Fruit fly (Drosophila melanogaster) whole organism, embryonic: ENCODE data around the gene CG16826.

Experiments used
- Antp ChIP-seq: fragments of 200-800 bp; sonication (Bioruptor generic); optimal IDR thresholded peaks from 3 replicates; lab custom pipeline; 2016; ENCODE audit warnings: missing biosample characterization, missing genetic modification characterization
- Blimp-1 ChIP-seq: fragments of 200-800 bp; sonication (Bioruptor generic); optimal IDR thresholded peaks from 3 replicates; lab custom pipeline; 2018; ENCODE audit warnings: missing biosample characterization, missing genetic modification characterization, mild to moderate bottlenecking, moderate library complexity, missing genetic modification reagents
- CG10321 ChIP-seq: fragments of 200-800 bp; sonication (Bioruptor generic); IDR thresholded peaks from 2 replicates; pipeline ENCODE4 v1.3.6; 2022; ENCODE audit warnings: missing biosample characterization, missing genetic modification characterization
- CG10979 ChIP-seq: fragments of 200-800 bp; sonication (Bioruptor generic); optimal IDR thresholded peaks from 2 replicates; lab custom pipeline; 2018; ENCODE audit warnings: missing biosample characterization, mild to moderate bottlenecking, missing genetic modification characterization, moderate library complexity
- CG11247 ChIP-seq: fragments of 200-800 bp; sonication (Bioruptor generic); IDR thresholded peaks from 2 replicates; pipeline ENCODE4 v1.3.6; 2022; ENCODE audit warnings: missing biosample characterization, missing genetic modification characterization
- CG12236 ChIP-seq: fragments of 200-800 bp; sonication (Bioruptor generic); optimal IDR thresholded peaks from 2 replicates; lab custom pipeline; 2016; ENCODE audit warnings: missing biosample characterization, missing genetic modification characterization
- CG14710 ChIP-seq: fragments of 200-800 bp; sonication (Bioruptor generic); optimal IDR thresholded peaks from 3 replicates; lab custom pipeline; 2019; ENCODE audit warnings: missing biosample characterization, mild to moderate bottlenecking, missing genetic modification characterization, moderate library complexity
- CG15011 ChIP-seq: fragments of 200-800 bp; sonication (Bioruptor generic); optimal IDR thresholded peaks from 3 replicates; lab custom pipeline; 2018; ENCODE audit warnings: missing biosample characterization, mild to moderate bottlenecking, missing genetic modification characterization
- CG16779 ChIP-seq: fragments of 200-800 bp; sonication (Bioruptor generic); IDR thresholded peaks from 2 replicates; pipeline ENCODE4 v1.3.6; 2022; ENCODE audit warnings: missing biosample characterization, missing genetic modification characterization
- CG1832 ChIP-seq: fragments of 200-800 bp; sonication (Bioruptor generic); optimal IDR thresholded peaks from 2 replicates; lab custom pipeline; 2017; ENCODE audit warnings: missing biosample characterization, mild to moderate bottlenecking, missing genetic modification characterization, inconsistent platforms
- CG2116 ChIP-seq: fragments of 200-800 bp; sonication (Bioruptor generic); optimal IDR thresholded peaks from 3 replicates; lab custom pipeline; 2018; ENCODE audit warnings: missing biosample characterization, mild to moderate bottlenecking, missing genetic modification characterization
- CG3065 ChIP-seq: fragments of 200-800 bp; sonication (Bioruptor generic); optimal IDR thresholded peaks from 2 replicates; lab custom pipeline; 2016; ENCODE audit warnings: missing biosample characterization, missing genetic modification characterization
- CG3995 ChIP-seq: fragments of 200-800 bp; sonication (Bioruptor generic); optimal IDR thresholded peaks from 3 replicates; lab custom pipeline; 2016; ENCODE audit warnings: missing biosample characterization, missing genetic modification characterization
- CG4404 ChIP-seq: fragments of 200-800 bp; sonication (Bioruptor generic); IDR thresholded peaks from 2 replicates; pipeline ENCODE4 v1.3.6; 2022; ENCODE audit warnings: missing biosample characterization, missing genetic modification characterization
- CG6854 ChIP-seq: fragments of 200-800 bp; sonication (Bioruptor generic); optimal IDR thresholded peaks from 3 replicates; lab custom pipeline; 2017; ENCODE audit warnings: missing biosample characterization, mild to moderate bottlenecking, missing genetic modification characterization
- CG7987 ChIP-seq: fragments of 200-800 bp; sonication (Bioruptor generic); optimal IDR thresholded peaks from 2 replicates; lab custom pipeline; 2018; ENCODE audit warnings: missing biosample characterization, mild to moderate bottlenecking, missing genetic modification characterization, moderate library complexity
- CG8944 ChIP-seq: fragments of 200-800 bp; sonication (Bioruptor generic); optimal IDR thresholded peaks from 3 replicates; lab custom pipeline; 2016; ENCODE audit warnings: missing biosample characterization, missing genetic modification characterization
- CG9437 ChIP-seq: fragments of 200-800 bp; sonication (Bioruptor generic); optimal IDR thresholded peaks from 2 replicates; lab custom pipeline; 2018; ENCODE audit warnings: missing biosample characterization, mild to moderate bottlenecking, missing genetic modification characterization
- CG9817 ChIP-seq: fragments of 200-800 bp; sonication (Bioruptor generic); optimal IDR thresholded peaks from 2 replicates; lab custom pipeline; 2018; ENCODE audit warnings: missing biosample characterization, mild to moderate bottlenecking, missing genetic modification characterization, moderate library complexity
- Dek ChIP-seq: fragments of 200-800 bp; sonication (Bioruptor generic); optimal IDR thresholded peaks from 3 replicates; lab custom pipeline; 2019; ENCODE audit warnings: missing biosample characterization, mild to moderate bottlenecking, missing genetic modification characterization, moderate library complexity
- Dfd ChIP-seq, 2 experiments: fragments of >200 bp; optimal IDR thresholded peaks; 2 replicates each; lab custom pipeline; 2017; ENCODE audit warnings: missing biosample characterization in 2 of 2, missing genetic modification characterization in 2 of 2
- Drgx ChIP-seq: fragments of 200-800 bp; sonication (Bioruptor generic); IDR thresholded peaks from 2 replicates; pipeline ENCODE4 v1.3.6; 2022; ENCODE audit warnings: missing biosample characterization, missing genetic modification characterization
- Gsc ChIP-seq: fragments of 200-800 bp; sonication (Bioruptor generic); IDR thresholded peaks from 2 replicates; pipeline ENCODE4 v1.3.6; 2022; ENCODE audit warnings: missing biosample characterization, missing genetic modification characterization
- MTF-1 ChIP-seq: fragments of 200-800 bp; sonication (Bioruptor generic); optimal IDR thresholded peaks from 2 replicates; lab custom pipeline; 2018; ENCODE audit warnings: missing biosample characterization, mild to moderate bottlenecking, missing genetic modification characterization, borderline replicate concordance
- Neu2 ChIP-seq: fragments of 200-800 bp; sonication (Bioruptor generic); optimal IDR thresholded peaks from 3 replicates; lab custom pipeline; 2016; ENCODE audit warnings: missing biosample characterization, missing genetic modification characterization, borderline replicate concordance
- Sox100B ChIP-seq: fragments of 200-800 bp; sonication (Bioruptor generic); optimal IDR thresholded peaks from 3 replicates; lab custom pipeline; 2018; ENCODE audit warnings: missing biosample characterization, mild to moderate bottlenecking, missing genetic modification characterization
- abd-A ChIP-seq: fragments of 200-800 bp; sonication (Bioruptor generic); optimal IDR thresholded peaks from 3 replicates; lab custom pipeline; 2019; ENCODE audit warnings: missing biosample characterization, mild to moderate bottlenecking, missing genetic modification characterization, moderate library complexity
- ap ChIP-seq: fragments of 200-800 bp; sonication (Bioruptor generic); IDR thresholded peaks from 2 replicates; pipeline ENCODE4 v1.3.6; 2022; ENCODE audit warnings: missing biosample characterization, missing genetic modification characterization
- az2 ChIP-seq: fragments of 200-800 bp; sonication (Bioruptor generic); optimal IDR thresholded peaks from 3 replicates; lab custom pipeline; 2016; ENCODE audit warnings: missing biosample characterization, missing genetic modification characterization
- cas ChIP-seq: fragments of 200-800 bp; sonication (Bioruptor generic); IDR thresholded peaks from 2 replicates; pipeline ENCODE4 v1.3.6; 2022; ENCODE audit warnings: missing biosample characterization, missing genetic modification characterization
- crc ChIP-seq: fragments of 200-800 bp; sonication (Bioruptor generic); optimal IDR thresholded peaks from 2 replicates; lab custom pipeline; 2016; ENCODE audit warnings: missing biosample characterization, missing genetic modification characterization
- dan ChIP-seq: fragments of 200-800 bp; sonication (Bioruptor generic); IDR thresholded peaks from 2 replicates; pipeline ENCODE4 v1.3.6; 2022; ENCODE audit warnings: missing biosample characterization, missing genetic modification characterization
- danr ChIP-seq: fragments of 200-800 bp; sonication (Bioruptor generic); IDR thresholded peaks from 2 replicates; pipeline ENCODE4 v1.3.6; 2022; ENCODE audit warnings: missing biosample characterization, missing genetic modification characterization
- eyg ChIP-seq: fragments of 200-800 bp; sonication (Bioruptor generic); optimal IDR thresholded peaks from 3 replicates; lab custom pipeline; 2016; ENCODE audit warnings: missing biosample characterization, missing genetic modification characterization
- fd64A ChIP-seq: fragments of 200-800 bp; sonication (Bioruptor generic); optimal IDR thresholded peaks from 3 replicates; lab custom pipeline; 2018; ENCODE audit warnings: missing biosample characterization, mild to moderate bottlenecking, missing genetic modification characterization
- gcm ChIP-seq: fragments of 200-800 bp; sonication (Bioruptor generic); optimal IDR thresholded peaks from 2 replicates; lab custom pipeline; 2019; ENCODE audit warnings: missing biosample characterization, mild to moderate bottlenecking, missing genetic modification characterization, moderate library complexity
- gem ChIP-seq: fragments of 200-800 bp; sonication (Bioruptor generic); optimal IDR thresholded peaks from 2 replicates; lab custom pipeline; 2019; ENCODE audit warnings: missing biosample characterization, mild to moderate bottlenecking, missing genetic modification characterization, moderate library complexity
- gfzf ChIP-seq: fragments of 200-800 bp; sonication (Bioruptor generic); optimal IDR thresholded peaks from 2 replicates; lab custom pipeline; 2016; ENCODE audit warnings: missing biosample characterization, mild to moderate bottlenecking, missing genetic modification characterization, moderate library complexity
- h ChIP-seq: fragments of >200 bp; optimal IDR thresholded peaks from 2 replicates; lab custom pipeline; 2017
- ind ChIP-seq: fragments of 200-800 bp; sonication (Bioruptor generic); optimal IDR thresholded peaks from 3 replicates; lab custom pipeline; 2016; ENCODE audit warnings: missing biosample characterization, missing genetic modification characterization
- jigr1 ChIP-seq: fragments of 200-800 bp; sonication (Bioruptor generic); IDR thresholded peaks from 3 replicates; pipeline ENCODE4 v1.3.6; 2022; ENCODE audit warnings: missing biosample characterization, missing genetic modification characterization
- lmd ChIP-seq: fragments of 200-800 bp; sonication (Bioruptor generic); IDR thresholded peaks from 2 replicates; pipeline ENCODE4 v1.3.6; 2022; ENCODE audit warnings: missing biosample characterization, missing genetic modification characterization
- lov ChIP-seq, 2 experiments: fragments of 200-800 bp in 1 of 2; fragments of >200 bp in 1 of 2; sonication (Bioruptor generic) in 1 of 2; IDR thresholded peaks in 1 of 2; optimal IDR thresholded peaks in 1 of 2; 2 replicates in 1 of 2; 3 replicates in 1 of 2; pipeline versions ENCODE4 v1.3.6 to Lab custom; 2017 to 2022; ENCODE audit warnings: missing biosample characterization in 1 of 2, missing genetic modification characterization in 1 of 2
- nerfin-1 ChIP-seq: fragments of 200-800 bp; sonication (Bioruptor generic); optimal IDR thresholded peaks from 3 replicates; lab custom pipeline; 2019; ENCODE audit warnings: missing biosample characterization, mild to moderate bottlenecking, missing genetic modification characterization, moderate library complexity
- nmo ChIP-seq: fragments of 200-800 bp; sonication (Bioruptor generic); optimal IDR thresholded peaks from 2 replicates; lab custom pipeline; 2018; ENCODE audit warnings: missing biosample characterization, mild to moderate bottlenecking, missing genetic modification characterization, moderate library complexity
- pita ChIP-seq: fragments of 200-800 bp; sonication (Bioruptor generic); optimal IDR thresholded peaks from 2 replicates; lab custom pipeline; 2017; ENCODE audit warnings: missing biosample characterization, mild to moderate bottlenecking, missing genetic modification characterization
- psq ChIP-seq: fragments of 200-800 bp; sonication (Bioruptor generic); optimal IDR thresholded peaks from 2 replicates; lab custom pipeline; 2017; ENCODE audit warnings: missing biosample characterization, missing genetic modification characterization
- seq ChIP-seq: fragments of 200-800 bp; sonication (Bioruptor generic); IDR thresholded peaks from 2 replicates; pipeline ENCODE4 v1.3.6; 2022; ENCODE audit warnings: missing biosample characterization, missing genetic modification characterization
- sob ChIP-seq: fragments of 200-800 bp; sonication (Bioruptor generic); IDR thresholded peaks from 2 replicates; pipeline ENCODE4 v1.3.6; 2022; ENCODE audit warnings: missing biosample characterization, missing genetic modification characterization
- tio ChIP-seq: fragments of 200-800 bp; sonication (Bioruptor generic); optimal IDR thresholded peaks from 2 replicates; lab custom pipeline; 2017; ENCODE audit warnings: missing biosample characterization, missing genetic modification characterization, inconsistent platforms
- ttk ChIP-seq: fragments of 200-800 bp; sonication (Bioruptor generic); IDR thresholded peaks from 2 replicates; pipeline ENCODE4 v2.1.2; 2022; ENCODE audit warnings: missing biosample characterization, missing genetic modification characterization

Gene CG16826

DNA sequence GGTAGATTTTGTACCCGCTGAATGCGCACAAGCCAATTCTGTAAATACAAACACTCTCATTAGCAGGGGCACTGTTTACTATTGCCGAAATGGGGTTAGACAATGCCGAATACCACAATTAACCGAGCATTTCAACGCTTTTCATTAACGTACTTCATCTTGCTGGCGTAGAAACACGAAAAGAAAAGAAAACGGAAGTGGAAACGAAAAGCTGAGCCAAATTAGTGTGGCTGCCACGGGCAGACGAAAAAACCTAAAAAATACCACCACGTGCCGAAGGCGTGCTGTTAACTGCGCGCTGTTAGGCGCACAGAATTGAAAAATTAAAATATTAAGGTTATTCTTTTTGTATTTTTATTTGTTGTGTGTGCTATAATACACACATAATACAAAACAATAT, 47.3 kb downstream of the CG16826 start, which contains the start of gene RpL24 (continued):
- peak; percentile 88 for TF ChIP-seq CG11247
- TF ChIP-seq CG9817 (tag; lab: Kevin White, UChicago): peak; percentile 84
- TF ChIP-seq nerfin-1 (tag; lab: Kevin White, UChicago): peak; percentile 85
- TF ChIP-seq Blimp-1: peak; percentile 67
- TF ChIP-seq lov (optimal IDR thresholded peaks at IDR 0.05; lab: Kevin White, UChicago): no peak
- peak; percentile 98 for TF ChIP-seq lov (GFP tag; IDR thresholded peaks at IDR 0.05; lab: Robert Waterston, UW)
- peak; percentile 80 for TF ChIP-seq gem (tag; lab: Kevin White, UChicago)
- TF ChIP-seq CG16779 (GFP tag; lab: Robert Waterston, UW): peak; percentile 85
- TF ChIP-seq CG7987 (GFP tag; lab: Kevin White, UChicago): peak; percentile 99
- peak; percentile 88 for TF ChIP-seq gcm
- TF ChIP-seq CG2116: peak; percentile 84
- peak; percentile 82 for TF ChIP-seq az2 (GFP tag; lab: Kevin White, UChicago)
- TF ChIP-seq Antp (GFP tag; lab: Kevin White, UChicago): peak; percentile 70
- TF ChIP-seq CG9437 (GFP tag; lab: Kevin White, UChicago): peak; percentile 75
- TF ChIP-seq Gsc (GFP tag; lab: Robert Waterston, UW): no peak
- TF ChIP-seq jigr1: no peak
- TF ChIP-seq MTF-1: peak; percentile 97
- TF ChIP-seq dan (GFP tag; lab: Robert Waterston, UW): no peak
- TF ChIP-seq tio (GFP tag; lab: Kevin White, UChicago): no peak
- TF ChIP-seq Drgx (GFP tag; lab: Robert Waterston, UW): peak; percentile 36
- peak; percentile 92 for TF ChIP-seq sob (GFP tag; lab: Robert Waterston, UW)
- peak; percentile 86 for TF ChIP-seq nmo
- no peak for TF ChIP-seq Dfd (GFP tag; optimal IDR thresholded peaks at IDR 0.05; lab: Kevin White, UChicago)
- peak; percentile 69 for TF ChIP-seq CG8944 (GFP tag; lab: Kevin White, UChicago)
- peak; percentile 81 for TF ChIP-seq ttk
- peak; percentile 95 for TF ChIP-seq CG6854 (GFP tag; lab: Kevin White, UChicago)
- peak; percentile 78 for TF ChIP-seq CG3065 (GFP tag; lab: Kevin White, UChicago)
- peak; percentile 84 for TF ChIP-seq CG14710 (tag; lab: Kevin White, UChicago)
- no peak for TF ChIP-seq pita (GFP tag; lab: Kevin White, UChicago)
- TF ChIP-seq CG3995: peak; percentile 79
- TF ChIP-seq Neu2 (GFP tag; lab: Kevin White, UChicago): no peak
- TF ChIP-seq CG1832 (GFP tag; lab: Kevin White, UChicago): no peak
- peak; percentile 88 for TF ChIP-seq gfzf
- no peak for TF ChIP-seq abd-A (tag; lab: Kevin White, UChicago)
- peak; percentile 80 for TF ChIP-seq ap (GFP tag; lab: Robert Waterston, UW)
- peak; percentile 75 for TF ChIP-seq CG10979 (tag; lab: Kevin White, UChicago)
- peak; percentile 67 for TF ChIP-seq ind (GFP tag; lab: Kevin White, UChicago)
- peak; percentile 70 for TF ChIP-seq CG10321
- no peak for TF ChIP-seq CG4404 (GFP tag; lab: Robert Waterston, UW)
- TF ChIP-seq danr (GFP tag; lab: Robert Waterston, UW): peak; percentile 42; the same call in 1 of the 2 replicates
- TF ChIP-seq Sox100B (GFP tag; lab: Kevin White, UChicago): peak; percentile 88
- peak; percentile 65 for TF ChIP-seq cas (GFP tag; lab: Robert Waterston, UW)
- TF ChIP-seq seq (GFP tag; lab: Robert Waterston, UW): peak; percentile 80
- TF ChIP-seq lmd (GFP tag; lab: Robert Waterston, UW): peak; percentile 57; the same call in 1 of the 2 replicates
- TF ChIP-seq fd64A (GFP tag; lab: Kevin White, UChicago): peak; percentile 93
- no peak for TF ChIP-seq h (lab: Kevin White, UChicago)
- peak; percentile 83 for TF ChIP-seq psq
- peak; percentile 88 for TF ChIP-seq eyg (GFP tag; lab: Kevin White, UChicago)
- peak; percentile 90 for TF ChIP-seq CG15011 (GFP tag; lab: Kevin White, UChicago)
- TF ChIP-seq Dek (tag; lab: Kevin White, UChicago): peak; percentile 74
- TF ChIP-seq CG12236: peak; percentile 92
- peak; percentile 68 for TF ChIP-seq crc (GFP tag; lab: Kevin White, UChicago)
